Worm (Caenorhabditis elegans): Measurements from ENCODE around the gene F37B12.3.
A peak's percentile ranks its signal among the peaks of the same experiment; 100 is the strongest.

The F37B12.3 gene

ce11 chrII:9059010-9059409 lies 17.8 kb upstream of the F37B12.3 start:
- no peak for TF ChIP-seq tbx-37 (GFP tag; conservative IDR thresholded peaks at IDR 0.05)
- TF ChIP-seq ceh-13 (GFP tag; optimal IDR thresholded peaks at IDR 0.05), result no peak
- TF ChIP-seq tra-4 (tag; optimal IDR thresholded peaks at IDR 0.05), result no peak
- peak; percentile 79 for TF ChIP-seq ama-1 (optimal IDR thresholded peaks at IDR 0.05)
- TF ChIP-seq hmbx-1 (tag; optimal IDR thresholded peaks at IDR 0.05), result no peak
- no peak for TF ChIP-seq aly-1 (tag; optimal IDR thresholded peaks at IDR 0.05)

- TF ChIP-seq scrt-1 (GFP tag; IDR thresholded peaks at IDR 0.05), result no peak
- peak; percentile 65 for TF ChIP-seq F13C5.2 (tag; optimal IDR thresholded peaks at IDR 0.05)
- peak; percentile 51 for TF ChIP-seq hmg-4 (GFP tag; optimal IDR thresholded peaks at IDR 0.05)
Measured at ce11 chrII:9057035-9057668, 15.9 kb upstream of the F37B12.3 start, which contains the start of gene rpl-32. Gene rpl-32 (minus strand): TSS chrII:9057085.

ce11 chrII:9056215-9056819 lies 15.1 kb upstream of the F37B12.3 start:
- TF ChIP-seq flt-1 (GFP tag; IDR thresholded peaks at IDR 0.05), result no peak
- no peak for TF ChIP-seq hnd-1 (tag; optimal IDR thresholded peaks at IDR 0.05)
- TF ChIP-seq B0310.2 (tag; optimal IDR thresholded peaks at IDR 0.05), result no peak
- no peak for TF ChIP-seq sea-1 (GFP tag; conservative IDR thresholded peaks at IDR 0.05)
- TF ChIP-seq scrt-1 (GFP tag; IDR thresholded peaks at IDR 0.05), result no peak
- no peak for TF ChIP-seq tbx-37 (GFP tag; conservative IDR thresholded peaks at IDR 0.05)
- no peak for TF ChIP-seq F13C5.2 (tag; optimal IDR thresholded peaks at IDR 0.05)
- TF ChIP-seq ceh-13 (GFP tag; optimal IDR thresholded peaks at IDR 0.05), result no peak
- no peak for TF ChIP-seq hmbx-1 (tag; optimal IDR thresholded peaks at IDR 0.05)
- no peak for TF ChIP-seq hmg-4 (GFP tag; optimal IDR thresholded peaks at IDR 0.05)
- TF ChIP-seq ets-7 (tag; optimal IDR thresholded peaks at IDR 0.05), result no peak
- no peak for TF ChIP-seq ama-1 (optimal IDR thresholded peaks at IDR 0.05)
- TF ChIP-seq ceh-36 (tag; optimal IDR thresholded peaks at IDR 0.05), result no peak

DNA sequence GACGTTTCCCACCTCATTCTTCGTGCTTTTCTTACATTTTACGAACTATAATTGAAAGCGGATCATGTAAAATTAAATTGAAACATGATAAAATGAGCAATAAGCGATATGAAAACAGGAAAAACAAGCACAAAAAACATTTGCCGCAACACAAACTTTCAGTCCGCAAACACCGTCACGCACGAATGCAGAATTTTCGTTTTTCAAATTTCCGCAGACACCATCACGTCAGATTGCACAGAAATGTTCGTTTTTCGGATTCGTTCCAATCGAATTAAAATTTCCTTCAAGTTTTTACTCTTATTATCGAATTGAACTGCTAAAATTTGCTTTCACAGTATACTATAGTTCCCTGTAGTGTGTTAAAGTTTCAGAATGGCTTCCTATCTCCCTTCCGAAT lies 13.4 kb upstream of the F37B12.3 start, which contains the start of gene chmp-7:
Gene chmp-7, plus strand, starts transcription at position 369 of the 400 bp plus-strand sequence.
- TF ChIP-seq tbx-11 (GFP tag; IDR thresholded peaks at IDR 0.05) (no peak), ceh-13 (GFP tag; optimal IDR thresholded peaks at IDR 0.05) (no peak), hnd-1 (tag; optimal IDR thresholded peaks at IDR 0.05) (no peak), ets-7 (tag; optimal IDR thresholded peaks at IDR 0.05) (no peak), ceh-36 (tag; optimal IDR thresholded peaks at IDR 0.05) (no peak), F13C5.2 (tag; optimal IDR thresholded peaks at IDR 0.05) (peak; percentile 79), scrt-1 (GFP tag; IDR thresholded peaks at IDR 0.05) (peak; percentile 66; the same call in 1 of the 2 replicates), hmg-4 (GFP tag; optimal IDR thresholded peaks at IDR 0.05) (peak; percentile 50)

DNA sequence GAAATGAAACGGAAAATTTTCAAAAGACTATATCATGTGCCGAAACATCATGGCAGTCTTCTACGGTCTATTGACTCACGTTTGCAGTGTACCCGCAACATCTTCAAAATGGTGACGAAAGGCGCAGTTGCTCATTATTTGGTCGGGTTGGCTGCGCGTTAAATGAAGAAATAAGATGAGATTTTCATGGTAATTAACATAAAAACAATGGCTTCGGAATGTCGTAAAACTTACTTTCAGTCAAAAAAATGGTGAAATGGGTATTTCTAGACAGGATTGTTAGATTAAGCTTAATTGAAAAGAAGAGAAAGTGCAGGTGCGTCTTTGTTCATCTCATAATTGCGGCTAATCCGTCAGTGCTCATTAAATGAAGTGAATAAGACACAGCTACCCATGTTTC lies 12.4 kb upstream of the F37B12.3 start, which contains the start of gene T24B8.7:
Gene T24B8.7, minus strand, starts transcription at position 101 of the 400 bp plus-strand sequence.
- TF ChIP-seq ceh-13 (GFP tag; optimal IDR thresholded peaks at IDR 0.05) (no peak), hmg-4 (GFP tag; optimal IDR thresholded peaks at IDR 0.05) (no peak), flt-1 (GFP tag; IDR thresholded peaks at IDR 0.05) (no peak)

DNA sequence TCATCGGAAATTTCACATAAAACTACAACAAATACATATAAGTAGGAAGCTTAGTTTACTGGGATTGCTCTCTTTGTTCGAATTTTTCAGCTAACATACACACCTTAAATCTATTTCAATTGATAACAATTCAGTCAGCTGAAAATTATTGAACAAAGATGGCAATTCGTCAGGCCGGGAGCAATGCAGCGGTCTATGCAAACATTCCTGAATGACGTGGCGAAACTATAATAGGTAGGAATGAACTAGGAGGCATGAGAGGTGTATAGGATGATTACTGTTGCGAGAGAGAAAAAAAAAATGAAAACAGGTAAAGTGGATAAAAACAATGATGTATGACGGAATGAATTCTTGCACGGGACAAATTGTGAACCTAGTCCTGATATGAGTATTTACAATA lies 853 bp upstream of the F37B12.3 start:
- TF ChIP-seq F13C5.2 (tag; optimal IDR thresholded peaks at IDR 0.05) (no peak), tra-4 (tag; optimal IDR thresholded peaks at IDR 0.05) (no peak), pes-1 (GFP tag; IDR thresholded peaks at IDR 0.05) (no peak), tbx-37 (GFP tag; conservative IDR thresholded peaks at IDR 0.05) (no peak), sea-1 (GFP tag; conservative IDR thresholded peaks at IDR 0.05) (no peak), hnd-1 (tag; optimal IDR thresholded peaks at IDR 0.05) (no peak), ama-1 (optimal IDR thresholded peaks at IDR 0.05) (no peak), ceh-13 (GFP tag; optimal IDR thresholded peaks at IDR 0.05) (no peak), flt-1 (GFP tag; IDR thresholded peaks at IDR 0.05) (no peak), scrt-1 (GFP tag; IDR thresholded peaks at IDR 0.05) (no peak)

- TF ChIP-seq tra-4 (tag; optimal IDR thresholded peaks at IDR 0.05) (no peak), tbx-37 (GFP tag; conservative IDR thresholded peaks at IDR 0.05) (no peak), scrt-1 (GFP tag; IDR thresholded peaks at IDR 0.05) (no peak), ama-1 (optimal IDR thresholded peaks at IDR 0.05) (no peak), B0310.2 (tag; optimal IDR thresholded peaks at IDR 0.05) (no peak)
Measured at ce11 chrII:9038736-9039135, 2.5 kb downstream of the F37B12.3 start.

DNA sequence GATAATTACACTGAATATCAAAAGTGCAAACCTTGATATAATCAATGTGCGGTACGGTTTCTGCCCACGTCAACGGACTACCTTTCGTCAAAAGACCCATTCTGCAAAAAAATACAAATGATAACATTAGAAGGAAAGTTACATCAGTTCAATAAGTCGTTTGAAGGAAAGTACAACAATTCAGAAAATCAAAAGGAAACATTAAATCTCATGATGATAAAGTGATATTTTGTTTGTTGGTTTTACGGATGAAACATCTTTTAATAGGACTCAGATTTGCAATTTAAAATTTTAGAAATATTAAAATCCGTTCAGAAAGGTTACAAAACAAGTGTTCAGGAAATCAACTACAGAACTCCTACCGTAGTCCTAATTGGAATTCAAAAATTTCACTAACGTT lies 3.0 kb downstream of the F37B12.3 start, which contains the start of gene gcs-1:
Gene gcs-1, minus strand, starts transcription at position 101 of the 400 bp plus-strand sequence.
- TF ChIP-seq tbx-11 (GFP tag; IDR thresholded peaks at IDR 0.05) (no peak), aly-1 (tag; optimal IDR thresholded peaks at IDR 0.05) (no peak), tbx-37 (GFP tag; conservative IDR thresholded peaks at IDR 0.05) (no peak), flt-1 (GFP tag; IDR thresholded peaks at IDR 0.05) (no peak), ama-1 (optimal IDR thresholded peaks at IDR 0.05) (no peak), hmg-4 (GFP tag; optimal IDR thresholded peaks at IDR 0.05) (no peak), ceh-13 (GFP tag; optimal IDR thresholded peaks at IDR 0.05) (no peak), hnd-1 (tag; optimal IDR thresholded peaks at IDR 0.05) (no peak), B0310.2 (tag; optimal IDR thresholded peaks at IDR 0.05) (no peak), ceh-36 (tag; optimal IDR thresholded peaks at IDR 0.05) (no peak), pes-1 (GFP tag; IDR thresholded peaks at IDR 0.05) (no peak), tra-4 (tag; optimal IDR thresholded peaks at IDR 0.05) (no peak)

Measured in whole organism, early embryonic.